Worm (Caenorhabditis elegans) whole organism, late embryonic: ENCODE data around the gene srg-6.

Experiments used
- C08G9.2 ChIP-seq: sonication (generic microtip); optimal IDR thresholded peaks from 2 replicates; lab custom pipeline; 2016; ENCODE audit warnings: mild to moderate bottlenecking, missing genetic modification characterization, moderate library complexity, missing compliant biosample characterization
- K02D7.2 ChIP-seq: sonication (generic microtip); optimal IDR thresholded peaks from 2 replicates; lab custom pipeline; 2017; ENCODE audit warnings: mild to moderate bottlenecking, missing genetic modification characterization, missing compliant biosample characterization
- Y22D7AL.16 ChIP-seq: sonication (generic microtip); optimal IDR thresholded peaks from 2 replicates; lab custom pipeline; 2016; ENCODE audit warnings: missing genetic modification characterization, missing compliant biosample characterization
- ahr-1 ChIP-seq: sonication (generic microtip); optimal IDR thresholded peaks from 2 replicates; lab custom pipeline; 2016; ENCODE audit warnings: missing genetic modification characterization, missing compliant biosample characterization
- ceh-18 ChIP-seq: sonication (generic microtip); optimal IDR thresholded peaks from 2 replicates; lab custom pipeline; 2016; ENCODE audit warnings: missing genetic modification characterization, missing compliant biosample characterization
- ceh-2 ChIP-seq: sonication (generic microtip); optimal IDR thresholded peaks from 2 replicates; lab custom pipeline; 2016; ENCODE audit warnings: missing genotype, missing genetic modification characterization, missing compliant biosample characterization
- ceh-34 ChIP-seq: sonication (generic microtip); optimal IDR thresholded peaks from 2 replicates; lab custom pipeline; 2016; ENCODE audit warnings: mild to moderate bottlenecking, missing genetic modification characterization, missing compliant biosample characterization
- ceh-48 ChIP-seq: sonication (generic microtip); optimal IDR thresholded peaks from 2 replicates; lab custom pipeline; 2016; ENCODE audit warnings: missing genetic modification characterization, inconsistent platforms, missing compliant biosample characterization
- ceh-6 ChIP-seq: fragments of 200-800 bp; sonication (Bioruptor generic); optimal IDR thresholded peaks from 2 replicates; lab custom pipeline; 2018; ENCODE audit warnings: mild to moderate bottlenecking, missing genetic modification characterization, missing compliant biosample characterization
- che-1 ChIP-seq: sonication (generic microtip); optimal IDR thresholded peaks from 2 replicates; lab custom pipeline; 2016; ENCODE audit warnings: mild to moderate bottlenecking, missing genetic modification characterization, missing compliant biosample characterization
- dmd-4 ChIP-seq: sonication (generic microtip); optimal IDR thresholded peaks from 2 replicates; lab custom pipeline; 2016; ENCODE audit warnings: borderline replicate concordance, missing genetic modification characterization, missing compliant biosample characterization
- dve-1 ChIP-seq: sonication (generic microtip); optimal IDR thresholded peaks from 2 replicates; lab custom pipeline; 2017; ENCODE audit warnings: antibody characterized with exemption, mild to moderate bottlenecking, missing genetic modification characterization, missing compliant biosample characterization
- elt-4 ChIP-seq: sonication (generic microtip); optimal IDR thresholded peaks from 2 replicates; lab custom pipeline; 2016; ENCODE audit warnings: missing genetic modification characterization, missing compliant biosample characterization
- ets-4 ChIP-seq: sonication (generic microtip); optimal IDR thresholded peaks from 2 replicates; lab custom pipeline; 2016; ENCODE audit warnings: missing genetic modification characterization, missing compliant biosample characterization
- eyg-1 ChIP-seq: sonication (generic microtip); optimal IDR thresholded peaks from 2 replicates; lab custom pipeline; 2016; ENCODE audit warnings: missing genotype, missing genetic modification characterization, missing compliant biosample characterization
- fkh-10 ChIP-seq: fragments of 150-350 bp; optimal IDR thresholded peaks from 2 replicates; lab custom pipeline; 2014; ENCODE audit warnings: missing biosample characterization, missing genetic modification reagents, missing genetic modification characterization
- fkh-6 ChIP-seq: sonication (generic microtip); optimal IDR thresholded peaks from 2 replicates; lab custom pipeline; 2016; ENCODE audit warnings: missing genetic modification characterization, missing compliant biosample characterization
- gmeb-2 ChIP-seq: sonication (generic microtip); optimal IDR thresholded peaks from 2 replicates; lab custom pipeline; 2016; ENCODE audit warnings: missing genetic modification characterization, inconsistent platforms, missing compliant biosample characterization
- hlh-13 ChIP-seq: fragments of 200-800 bp; sonication (Bioruptor generic); optimal IDR thresholded peaks from 2 replicates; lab custom pipeline; 2018; ENCODE audit warnings: mild to moderate bottlenecking, missing genetic modification characterization, missing compliant biosample characterization
- hlh-30 ChIP-seq: sonication (generic microtip); optimal IDR thresholded peaks from 2 replicates; lab custom pipeline; 2017; ENCODE audit warnings: antibody characterized with exemption, missing genetic modification characterization, missing compliant biosample characterization; ENCODE audit not compliant: insufficient read depth
- hlh-6 ChIP-seq: sonication (generic microtip); optimal IDR thresholded peaks from 2 replicates; lab custom pipeline; 2016; ENCODE audit warnings: missing genotype, missing genetic modification characterization, missing compliant biosample characterization
- lim-6 ChIP-seq: sonication (generic microtip); optimal IDR thresholded peaks from 2 replicates; lab custom pipeline; 2016; ENCODE audit warnings: missing genetic modification characterization, missing compliant biosample characterization
- lin-11 ChIP-seq: fragments of 200-800 bp; sonication (Bioruptor generic); optimal IDR thresholded peaks from 2 replicates; lab custom pipeline; 2018; ENCODE audit warnings: mild to moderate bottlenecking, missing genetic modification characterization, missing compliant biosample characterization
- nhr-232 ChIP-seq: sonication (generic microtip); optimal IDR thresholded peaks from 2 replicates; lab custom pipeline; 2016; ENCODE audit warnings: missing genetic modification characterization, missing compliant biosample characterization
- npax-4 ChIP-seq: sonication (generic microtip); optimal IDR thresholded peaks from 2 replicates; lab custom pipeline; 2016; ENCODE audit warnings: missing genetic modification characterization, missing compliant biosample characterization
- pat-9 ChIP-seq: fragments of 200-800 bp; sonication (Bioruptor generic); optimal IDR thresholded peaks from 2 replicates; lab custom pipeline; 2018; ENCODE audit warnings: mild to moderate bottlenecking, missing genetic modification characterization, moderate library complexity, missing compliant biosample characterization
- pax-1 ChIP-seq: fragments of 150-350 bp; optimal IDR thresholded peaks from 2 replicates; lab custom pipeline; 2014; ENCODE audit warnings: missing biosample characterization, missing genetic modification characterization
- pha-4 ChIP-seq: fragments of 150-350 bp; optimal IDR thresholded peaks from 2 replicates; lab custom pipeline; 2018; ENCODE audit warnings: missing biosample characterization, missing genetic modification reagents, missing genetic modification characterization
- pros-1 ChIP-seq: fragments of 150-350 bp; optimal IDR thresholded peaks from 2 replicates; lab custom pipeline; 2014; ENCODE audit warnings: missing biosample characterization, missing genetic modification reagents, missing genetic modification characterization
- rnt-1 ChIP-seq: sonication (generic microtip); optimal IDR thresholded peaks from 2 replicates; lab custom pipeline; 2016; ENCODE audit warnings: missing genetic modification characterization, missing compliant biosample characterization
- sox-2 ChIP-seq: fragments of 200-800 bp; sonication (Bioruptor generic); IDR thresholded peaks from 2 replicates; pipeline ENCODE4 v1.3.6; 2022; ENCODE audit warnings: missing genetic modification reagents, missing genetic modification characterization, missing compliant biosample characterization
- sox-4 ChIP-seq: sonication (generic microtip); optimal IDR thresholded peaks from 2 replicates; lab custom pipeline; 2017; ENCODE audit warnings: mild to moderate bottlenecking, missing genetic modification characterization, inconsistent platforms, missing compliant biosample characterization
- syd-9 ChIP-seq: sonication (generic microtip); optimal IDR thresholded peaks from 2 replicates; lab custom pipeline; 2016; ENCODE audit warnings: mild to moderate bottlenecking, missing genetic modification characterization, moderate library complexity, missing compliant biosample characterization
- ttx-3 ChIP-seq: sonication (generic microtip); optimal IDR thresholded peaks from 2 replicates; lab custom pipeline; 2016; ENCODE audit warnings: missing genetic modification reagents, missing genetic modification characterization, missing compliant biosample characterization
- unc-3 ChIP-seq, 2 experiments: fragments of 200-800 bp in 1 of 2; sonication (Bioruptor generic) in 1 of 2; sonication (generic microtip) in 1 of 2; conservative IDR thresholded peaks in 1 of 2; optimal IDR thresholded peaks in 1 of 2; 2 replicates each; pipeline versions ENCODE4 v1.3.6 to Lab custom; 2016 to 2022; ENCODE audit warnings: missing compliant biosample characterization in 2 of 2, missing genetic modification characterization in 2 of 2, missing genetic modification reagents in 1 of 2
- unc-55 ChIP-seq: sonication (generic microtip); optimal IDR thresholded peaks from 2 replicates; lab custom pipeline; 2017; ENCODE audit warnings: missing biosample characterization, missing genetic modification reagents, missing genetic modification characterization
- zip-5 ChIP-seq: sonication (generic microtip); optimal IDR thresholded peaks from 2 replicates; lab custom pipeline; 2016; ENCODE audit warnings: missing genetic modification characterization, missing compliant biosample characterization

Gene srg-6

DNA sequence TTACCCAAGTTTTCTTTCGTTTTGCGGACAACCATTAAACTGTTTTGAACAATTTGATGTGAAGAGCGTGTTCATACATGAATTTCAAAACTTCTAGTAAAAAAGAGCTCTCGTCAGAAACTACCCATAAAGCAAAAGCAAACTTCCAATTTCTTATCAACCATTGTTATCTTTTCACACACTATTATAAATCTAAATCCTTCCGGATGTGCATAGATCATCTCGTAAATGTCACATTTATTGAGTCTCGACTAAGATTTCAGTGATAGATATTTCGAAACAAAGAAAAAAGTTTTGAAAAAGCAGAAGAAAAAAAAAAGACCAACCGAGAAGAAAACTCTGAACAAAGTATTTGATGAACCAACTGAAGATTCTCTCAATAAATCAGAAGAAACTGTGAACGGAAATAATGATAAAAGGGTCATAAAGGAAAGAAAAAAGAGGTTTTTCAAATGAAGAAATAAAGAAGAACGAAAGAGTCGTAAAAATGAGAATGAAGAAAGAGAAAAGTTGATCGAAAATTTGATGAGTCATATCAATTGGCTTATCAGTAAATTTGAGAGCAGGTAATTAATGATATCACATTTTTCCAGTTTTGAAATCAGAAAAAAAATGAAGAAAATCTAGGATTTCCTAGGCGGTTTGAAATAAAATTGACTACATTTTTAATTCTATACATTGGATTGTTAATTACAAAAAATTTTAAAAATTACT is 24.8 kb upstream of the srg-6 start:
- TF ChIP-seq gmeb-2 (tag; lab: Kevin White, UChicago), result no peak
- TF ChIP-seq eyg-1 (tag; lab: Kevin White, UChicago), result no peak
- no peak for TF ChIP-seq elt-4
- no peak for TF ChIP-seq hlh-30 (tag; lab: Kevin White, UChicago)
- TF ChIP-seq nhr-232 (tag; lab: Kevin White, UChicago), result no peak
- no peak for TF ChIP-seq ceh-48 (tag; lab: Kevin White, UChicago)
- TF ChIP-seq rnt-1 (tag; lab: Kevin White, UChicago), result no peak
- TF ChIP-seq unc-55 (GFP tag; lab: Kevin White, UChicago), result no peak

DNA sequence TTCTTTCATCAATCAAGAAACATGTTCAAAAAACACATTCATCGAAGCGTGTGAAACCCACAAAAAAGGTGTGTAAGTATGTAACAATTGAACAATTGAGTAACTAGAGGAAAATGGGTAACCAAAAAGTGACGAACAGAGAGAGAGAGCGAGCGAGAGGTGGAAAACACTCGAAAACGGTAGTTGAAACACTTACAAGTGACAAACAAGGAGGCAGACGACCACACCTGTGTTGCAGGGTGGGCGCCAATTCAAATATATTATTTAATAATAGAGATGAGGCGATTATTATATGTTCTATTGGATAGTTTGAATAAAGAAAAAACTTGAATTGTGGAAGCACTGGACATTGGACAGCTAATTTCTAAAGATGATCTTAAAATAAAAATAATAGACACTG is 23.6 kb upstream of the srg-6 start:
- TF ChIP-seq ceh-2 (tag; lab: Kevin White, UChicago) (no peak), ceh-48 (tag; lab: Kevin White, UChicago) (no peak), ahr-1 (tag; lab: Kevin White, UChicago) (no peak), hlh-30 (tag; lab: Kevin White, UChicago) (no peak), gmeb-2 (tag; lab: Kevin White, UChicago) (no peak), unc-3 (GFP tag; conservative IDR thresholded peaks at IDR 0.05; lab: Robert Waterston, UW) (no peak), unc-3 (tag; optimal IDR thresholded peaks at IDR 0.05; lab: Kevin White, UChicago) (no peak), sox-4 (tag; lab: Kevin White, UChicago) (no peak), pha-4 (tag; lab: Kevin White, UChicago) (no peak), ttx-3 (no peak), C08G9.2 (tag; lab: Kevin White, UChicago) (no peak), zip-5 (no peak), hlh-6 (tag; lab: Kevin White, UChicago) (no peak), syd-9 (tag; lab: Kevin White, UChicago) (no peak), fkh-6 (no peak)

DNA sequence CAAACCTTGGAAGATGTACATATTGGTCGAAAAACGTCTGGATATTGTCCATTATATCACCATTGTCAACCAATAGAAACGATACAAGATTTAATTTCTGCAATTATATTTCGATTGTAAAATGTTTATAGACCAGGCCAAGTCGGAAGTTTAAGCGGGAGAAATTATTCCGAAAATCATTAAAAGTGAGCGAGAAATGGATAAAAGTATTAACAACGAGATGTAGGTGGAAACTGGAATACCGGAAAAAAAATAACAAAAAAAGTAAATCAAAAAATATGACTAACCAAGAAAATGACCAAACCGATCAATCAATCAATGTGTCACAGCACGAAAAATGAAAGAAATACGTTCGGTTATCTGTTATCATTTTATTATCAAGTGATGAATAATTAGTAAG is 21.4 kb upstream of the srg-6 start, which contains the start of gene F47D12.6:
F47D12.6 (minus strand) TSS at position 101 of the 400 bp plus-strand sequence.
- TF ChIP-seq ceh-34 (no peak), fkh-10 (GFP tag; lab: Kevin White, UChicago) (no peak), K02D7.2 (tag; lab: Kevin White, UChicago) (no peak), ceh-18 (tag; lab: Kevin White, UChicago) (no peak), hlh-13 (GFP tag; lab: Kevin White, UChicago) (no peak), Y22D7AL.16 (tag; lab: Kevin White, UChicago) (no peak), ceh-2 (tag; lab: Kevin White, UChicago) (no peak), ttx-3 (no peak), rnt-1 (tag; lab: Kevin White, UChicago) (no peak), che-1 (no peak), ahr-1 (tag; lab: Kevin White, UChicago) (no peak), npax-4 (tag; lab: Kevin White, UChicago) (no peak), lin-11 (tag; lab: Kevin White, UChicago) (no peak), ets-4 (tag; lab: Kevin White, UChicago) (no peak), nhr-232 (tag; lab: Kevin White, UChicago) (no peak), eyg-1 (tag; lab: Kevin White, UChicago) (no peak), sox-2 (no peak)

DNA sequence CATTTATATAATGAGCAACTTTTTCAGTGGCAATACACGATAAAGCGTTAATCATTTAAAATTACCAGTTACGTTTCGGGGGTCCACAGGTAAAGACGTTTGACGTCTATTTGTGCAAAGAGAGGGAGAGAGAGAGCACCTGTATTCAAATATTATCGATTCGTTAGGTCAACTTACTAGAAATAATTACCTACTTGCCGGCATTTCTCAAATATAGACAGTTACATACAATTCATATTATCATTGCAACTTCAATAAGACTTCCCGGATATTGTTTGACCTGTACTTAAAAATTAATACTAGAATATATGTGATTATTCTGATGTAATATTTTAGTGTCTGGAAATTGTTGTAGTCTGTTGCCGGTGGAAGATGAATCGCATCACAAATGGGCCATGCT is 20.1 kb upstream of the srg-6 start, which contains the start of gene gadr-3:
gadr-3 (minus strand) TSS at position 101 of the 400 bp plus-strand sequence.
- TF ChIP-seq fkh-10 (GFP tag; lab: Kevin White, UChicago) (no peak), pat-9 (no peak), ceh-6 (no peak), ceh-48 (tag; lab: Kevin White, UChicago) (no peak), C08G9.2 (tag; lab: Kevin White, UChicago) (no peak), sox-2 (no peak), lim-6 (tag; lab: Kevin White, UChicago) (no peak), dmd-4 (no peak), ttx-3 (no peak), dve-1 (tag; lab: Kevin White, UChicago) (no peak), pax-1 (tag; lab: Kevin White, UChicago) (no peak), npax-4 (tag; lab: Kevin White, UChicago) (no peak), pros-1 (tag; lab: Kevin White, UChicago) (no peak)
